Worm (Caenorhabditis elegans) whole organism, L1 larva: ENCODE results near the gene nhr-156.

Experiments
- aha-1 ChIP-seq: fragments of 150-350 bp; optimal IDR thresholded peaks from 2 replicates; lab custom pipeline; 2014; ENCODE audit warnings: missing biosample characterization, missing genetic modification characterization
- aly-2 ChIP-seq: fragments of 150-350 bp; optimal IDR thresholded peaks from 2 replicates; lab custom pipeline; 2014; ENCODE audit warnings: missing biosample characterization, missing genetic modification characterization
- blmp-1 ChIP-seq: fragments of 150-350 bp; optimal IDR thresholded peaks from 2 replicates; lab custom pipeline; 2014; ENCODE audit warnings: missing biosample characterization, missing genetic modification characterization
- ceh-8 ChIP-seq: fragments of 200-800 bp; sonication (Bioruptor generic); optimal IDR thresholded peaks from 2 replicates; lab custom pipeline; 2018; ENCODE audit warnings: mild to moderate bottlenecking, missing genetic modification characterization, moderate library complexity, missing compliant biosample characterization
- ceh-82 ChIP-seq, 3 experiments: fragments of 150-350 bp in 1 of 3; sonication (generic microtip) in 2 of 3; optimal IDR thresholded peaks; 2 replicates each; lab custom pipeline; 2014 to 2017; ENCODE audit warnings: missing biosample characterization in 3 of 3, missing genetic modification characterization in 3 of 3
- ceh-90 ChIP-seq: sonication (generic microtip); optimal IDR thresholded peaks from 2 replicates; lab custom pipeline; 2016; ENCODE audit warnings: missing genetic modification characterization, missing compliant biosample characterization
- ces-1 ChIP-seq: fragments of 150-350 bp; optimal IDR thresholded peaks from 2 replicates; lab custom pipeline; 2014; ENCODE audit warnings: missing biosample characterization, missing genetic modification reagents, missing genetic modification characterization
- dsc-1 ChIP-seq: sonication (generic microtip); optimal IDR thresholded peaks from 2 replicates; lab custom pipeline; 2016; ENCODE audit warnings: mild to moderate bottlenecking, missing genetic modification characterization, missing compliant biosample characterization
- efl-1 ChIP-seq, 4 experiments: fragments of 150-350 bp; optimal IDR thresholded peaks in 3 of 4; peaks in 1 of 4; 1 replicate in 1 of 4; 2 replicates in 3 of 4; lab custom pipeline; 2014; ENCODE audit warnings: missing biosample characterization in 2 of 4, missing genetic modification characterization in 2 of 4, missing genetic modification reagents in 2 of 4
- efl-3 ChIP-seq: fragments of 200-800 bp; sonication (Bioruptor generic); optimal IDR thresholded peaks from 2 replicates; lab custom pipeline; 2018; ENCODE audit warnings: mild to moderate bottlenecking, missing genetic modification characterization, missing compliant biosample characterization
- ets-5 ChIP-seq: fragments of 200-800 bp; sonication (Bioruptor generic); IDR thresholded peaks from 2 replicates; pipeline ENCODE4 v1.3.6; 2022; ENCODE audit warnings: missing genetic modification characterization, missing compliant biosample characterization
- fkh-10 ChIP-seq: sonication (generic microtip); optimal IDR thresholded peaks from 2 replicates; lab custom pipeline; 2017; ENCODE audit warnings: missing biosample characterization, missing genetic modification reagents, missing genetic modification characterization
- fkh-4 ChIP-seq: sonication (generic microtip); optimal IDR thresholded peaks from 2 replicates; lab custom pipeline; 2016; ENCODE audit warnings: missing compliant biosample characterization, missing genetic modification characterization, borderline replicate concordance
- fkh-8 ChIP-seq: sonication (generic microtip); optimal IDR thresholded peaks from 2 replicates; lab custom pipeline; 2016; ENCODE audit warnings: mild to moderate bottlenecking, missing genetic modification characterization, missing compliant biosample characterization
- fos-1 ChIP-seq: fragments of 150-350 bp; optimal IDR thresholded peaks from 2 replicates; lab custom pipeline; 2014; ENCODE audit warnings: missing biosample characterization, missing genetic modification characterization
- irx-1 ChIP-seq: sonication (generic microtip); optimal IDR thresholded peaks from 2 replicates; lab custom pipeline; 2016; ENCODE audit warnings: missing genetic modification characterization, missing compliant biosample characterization
- lin-13 ChIP-seq: fragments of 150-350 bp; optimal IDR thresholded peaks from 2 replicates; lab custom pipeline; 2014; ENCODE audit warnings: missing biosample characterization, missing genetic modification reagents, missing genetic modification characterization
- lin-35 ChIP-seq, 2 experiments: fragments of 150-350 bp; optimal IDR thresholded peaks; 2 replicates each; lab custom pipeline; 2014; ENCODE audit warnings: missing biosample characterization in 2 of 2, missing genetic modification characterization in 2 of 2, missing genetic modification reagents in 2 of 2
- lir-3 ChIP-seq: sonication (generic microtip); optimal IDR thresholded peaks from 2 replicates; lab custom pipeline; 2016; ENCODE audit warnings: mild to moderate bottlenecking, missing genetic modification characterization, moderate library complexity, missing compliant biosample characterization; ENCODE audit not compliant: poor library complexity
- mab-9 ChIP-seq: fragments of 200-800 bp; sonication (Bioruptor generic); IDR thresholded peaks from 2 replicates; pipeline ENCODE4 v1.3.6; 2022; ENCODE audit warnings: missing genetic modification reagents, missing genetic modification characterization, missing compliant biosample characterization
- nhr-20 ChIP-seq: sonication (generic microtip); optimal IDR thresholded peaks from 2 replicates; lab custom pipeline; 2016; ENCODE audit warnings: mild to moderate bottlenecking, missing genetic modification characterization, missing compliant biosample characterization
- nhr-76 ChIP-seq: sonication (generic microtip); optimal IDR thresholded peaks from 2 replicates; lab custom pipeline; 2017; ENCODE audit warnings: missing biosample characterization, missing genetic modification characterization
- nhr-84 ChIP-seq: sonication (generic microtip); optimal IDR thresholded peaks from 2 replicates; lab custom pipeline; 2017; ENCODE audit warnings: missing biosample characterization, missing genetic modification characterization
- nhr-85 ChIP-seq: sonication (generic microtip); peaks from one replicate; lab custom pipeline; 2016; ENCODE audit warnings: missing genetic modification characterization, inconsistent platforms, missing compliant biosample characterization
- pag-3 ChIP-seq: sonication (generic microtip); optimal IDR thresholded peaks from 2 replicates; lab custom pipeline; 2017; ENCODE audit warnings: missing genetic modification characterization, mild to moderate bottlenecking, missing compliant biosample characterization, antibody characterized with exemption, borderline replicate concordance; ENCODE audit not compliant: insufficient read depth
- pax-3 ChIP-seq: fragments of 200-800 bp; sonication (Bioruptor generic); optimal IDR thresholded peaks from 2 replicates; lab custom pipeline; 2018; ENCODE audit warnings: mild to moderate bottlenecking, missing genetic modification characterization, moderate library complexity, missing compliant biosample characterization
- rnt-1 ChIP-seq: sonication (generic microtip); optimal IDR thresholded peaks from 2 replicates; lab custom pipeline; 2016; ENCODE audit warnings: mild to moderate bottlenecking, missing genetic modification characterization, moderate library complexity, missing compliant biosample characterization
- snpc-4 ChIP-seq: fragments of 150-350 bp; optimal IDR thresholded peaks from 2 replicates; lab custom pipeline; 2014; ENCODE audit warnings: missing biosample characterization, missing genetic modification characterization
- sup-37 ChIP-seq: fragments of 200-800 bp; sonication (Bioruptor generic); optimal IDR thresholded peaks from 2 replicates; lab custom pipeline; 2018; ENCODE audit warnings: mild to moderate bottlenecking, missing genetic modification characterization, missing compliant biosample characterization
- unc-130 ChIP-seq: fragments of 150-350 bp; optimal IDR thresholded peaks from 2 replicates; lab custom pipeline; 2017; ENCODE audit warnings: missing biosample characterization, missing genetic modification characterization, inconsistent platforms
- xbp-1 ChIP-seq: sonication (generic microtip); optimal IDR thresholded peaks from 2 replicates; lab custom pipeline; 2016; ENCODE audit warnings: missing genetic modification characterization, missing compliant biosample characterization
- zip-4 ChIP-seq: fragments of 200-800 bp; sonication (Bioruptor generic); optimal IDR thresholded peaks from 2 replicates; lab custom pipeline; 2018; ENCODE audit warnings: mild to moderate bottlenecking, missing genetic modification characterization, moderate library complexity, missing compliant biosample characterization
- ztf-11 ChIP-seq, 2 experiments: sonication (generic microtip); optimal IDR thresholded peaks; 2 replicates each; lab custom pipeline; 2016 to 2017; ENCODE audit warnings: missing genetic modification characterization in 2 of 2, missing biosample characterization in 1 of 2, missing compliant biosample characterization in 1 of 2
- ztf-4 ChIP-seq: fragments of 150-350 bp; optimal IDR thresholded peaks from 2 replicates; lab custom pipeline; 2014; ENCODE audit warnings: missing biosample characterization, missing genetic modification characterization

Gene nhr-156

ce11 chrV:3889113-3889512 is 16.8 kb upstream of the nhr-156 start, which contains the start of gene C17E7.13:
Gene C17E7.13, minus strand, starts transcription at chrV:3889288.
- TF ChIP-seq nhr-84 (no peak), irx-1 (tag; lab: Kevin White, UChicago) (no peak)

- no peak for TF ChIP-seq fos-1 (tag; lab: Kevin White, UChicago)
- no peak for TF ChIP-seq rnt-1 (tag; lab: Kevin White, UChicago)
- no peak for TF ChIP-seq nhr-76 (tag; lab: Kevin White, UChicago)
- TF ChIP-seq ces-1 (GFP tag; lab: Kevin White, UChicago) = no peak
- no peak for TF ChIP-seq nhr-20 (tag; lab: Kevin White, UChicago)
- no peak for TF ChIP-seq efl-3 (GFP tag; lab: Kevin White, UChicago)
- no peak for TF ChIP-seq efl-1 (optimal IDR thresholded peaks at IDR 0.05; lab: Kevin White, UChicago)
- no peak for TF ChIP-seq efl-1 (GFP tag; optimal IDR thresholded peaks at IDR 0.05 in 1 of 2; lab: Kevin White, UChicago)
- TF ChIP-seq lin-13 = no peak
- TF ChIP-seq pax-3 (tag; lab: Kevin White, UChicago) = no peak
- TF ChIP-seq aly-2 (tag; lab: Kevin White, UChicago) = no peak
- TF ChIP-seq lin-35 (GFP tag; optimal IDR thresholded peaks at IDR 0.05; lab: Kevin White, UChicago) = no peak
- no peak for TF ChIP-seq ztf-11 (tag; optimal IDR thresholded peaks at IDR 0.05; lab: Kevin White, UChicago)
- TF ChIP-seq ets-5 (GFP tag; lab: Robert Waterston, UW) = no peak
These were observed 15.1 kb upstream of the nhr-156 start, which contains the start of gene C17E7.9 for ce11 chrV:3890761-3891160. Gene C17E7.9, minus strand, starts transcription at chrV:3890861.

ce11 chrV:3891919-3892318 is 14.0 kb upstream of the nhr-156 start, which contains the start of gene C17E7.12:
Gene C17E7.12, minus strand, starts transcription at chrV:3892019.
- TF ChIP-seq unc-130 (no peak), zip-4 (GFP tag; lab: Kevin White, UChicago) (no peak), ztf-4 (tag; lab: Kevin White, UChicago) (no peak), ces-1 (GFP tag; lab: Kevin White, UChicago) (no peak), nhr-85 (tag; lab: Kevin White, UChicago) (no peak), xbp-1 (tag; lab: Kevin White, UChicago) (no peak), dsc-1 (tag; lab: Kevin White, UChicago) (no peak), lin-13 (no peak), ceh-8 (GFP tag; lab: Kevin White, UChicago) (no peak), ceh-90 (tag; lab: Kevin White, UChicago) (no peak), fkh-4 (tag; lab: Kevin White, UChicago) (no peak), sup-37 (GFP tag; lab: Kevin White, UChicago) (no peak), fkh-10 (GFP tag; lab: Kevin White, UChicago) (no peak), pax-3 (tag; lab: Kevin White, UChicago) (no peak), lir-3 (tag; lab: Kevin White, UChicago) (no peak), mab-9 (no peak), ets-5 (GFP tag; lab: Robert Waterston, UW) (no peak), snpc-4 (tag; lab: Kevin White, UChicago) (no peak), fkh-8 (tag; lab: Kevin White, UChicago) (no peak)

- TF ChIP-seq aha-1 = no peak
- no peak for TF ChIP-seq sup-37 (GFP tag; lab: Kevin White, UChicago)
- no peak for TF ChIP-seq rnt-1 (tag; lab: Kevin White, UChicago)
- no peak for TF ChIP-seq ets-5 (GFP tag; lab: Robert Waterston, UW)
- no peak for TF ChIP-seq ceh-82 (tag; optimal IDR thresholded peaks at IDR 0.05; lab: Kevin White, UChicago)
- TF ChIP-seq pag-3 (tag; lab: Kevin White, UChicago) = no peak
- no peak for TF ChIP-seq blmp-1 (tag; lab: Kevin White, UChicago)
These were observed 13.5 kb upstream of the nhr-156 start, which contains the start of gene C17E7.4 for ce11 chrV:3892361-3892904. Gene C17E7.4, plus strand, starts transcription at chrV:3892854.
